Fruit fly (Drosophila melanogaster): ENCODE data around the gene CG14983.

CG14983 gene

dm6 chr3L:3935567-3936207 lies 13.4 kb downstream of the CG14983 start, which contains the start of gene Eip63F-1 (continued):
- TF ChIP-seq ase (GFP tag; IDR thresholded peaks at IDR 0.05) (0 out of 3 replicates have a peak, but pooled peaks have one; percentile 13), Pdp1 (GFP tag; optimal IDR thresholded peaks at IDR 0.05) (peak in 1 of 2 experiments; percentile 14), zfh2 (GFP tag; optimal IDR thresholded peaks at IDR 0.05) (peak; percentile 0), CG18619 (GFP tag; optimal IDR thresholded peaks at IDR 0.05) (peak; percentile 62), CG4404 (GFP tag; IDR thresholded peaks at IDR 0.05) (peak; percentile 19; the same call in 1 of the 2 replicates), ssp (GFP tag; IDR thresholded peaks at IDR 0.05) (no peak), CG9727 (GFP tag; optimal IDR thresholded peaks at IDR 0.05) (peak; percentile 64), Adf1 (GFP tag; IDR thresholded peaks at IDR 0.05) (no peak)

- TF ChIP-seq sens (GFP tag) (peak; percentile 70), crp (GFP tag; optimal IDR thresholded peaks at IDR 0.05) (no peak), nau (GFP tag; optimal IDR thresholded peaks at IDR 0.05) (peak; percentile 82), CG7372 (GFP tag; IDR thresholded peaks at IDR 0.05) (peak; percentile 77), Doc2 (GFP tag; IDR thresholded peaks at IDR 0.05) (no peak), Hr78 (GFP tag; optimal IDR thresholded peaks at IDR 0.05) (peak in 1 of 2 experiments; percentile 27), vnd (GFP tag; IDR thresholded peaks at IDR 0.05; ENCODE audit: partially characterized antibody) (no peak), Pdp1 (GFP tag; optimal IDR thresholded peaks at IDR 0.05) (peak in 1 of 2 experiments; percentile 58), prd (optimal IDR thresholded peaks at IDR 0.05) (no peak), prd (GFP tag; IDR thresholded peaks at IDR 0.05) (peak; percentile 15; the same call in 1 of the 3 replicates)
Observed at dm6 chr3L:3934110-3934509, 15.0 kb downstream of the CG14983 start.

DNA sequence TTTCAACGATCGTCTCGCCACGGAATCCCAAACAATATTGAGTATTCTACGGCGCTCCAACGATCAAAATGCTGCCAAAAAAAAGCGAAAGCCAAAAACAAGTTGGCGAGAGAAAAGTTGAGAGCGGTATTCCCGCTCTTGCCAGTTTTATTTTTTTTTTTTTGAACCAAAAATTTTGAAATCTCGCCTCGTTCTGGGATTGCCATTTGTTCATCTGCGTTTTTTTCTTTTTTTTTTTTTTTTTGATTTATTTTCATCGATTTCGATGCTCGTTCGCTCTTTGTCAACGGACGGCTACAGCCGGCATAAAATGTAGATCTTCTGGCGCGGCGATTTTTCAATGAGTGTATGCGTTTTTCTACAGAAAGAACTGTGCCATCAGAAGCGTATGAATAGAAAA lies 15.5 kb downstream of the CG14983 start:
- TF ChIP-seq Doc3 (GFP tag; IDR thresholded peaks at IDR 0.05; ENCODE audit: partially characterized antibody) (no peak), Poxn (GFP tag; IDR thresholded peaks at IDR 0.05) (no peak), CG7745 (tag; optimal IDR thresholded peaks at IDR 0.05) (no peak), Drgx (GFP tag; IDR thresholded peaks at IDR 0.05) (peak; percentile 79), slbo (GFP tag; IDR thresholded peaks at IDR 0.05) (0 out of 2 replicates have a peak, but pooled peaks have one; percentile 12), Med (GFP tag) (peak; percentile 47), Nf-YA (GFP tag; IDR thresholded peaks at IDR 0.05) (no peak), so (GFP tag; IDR thresholded peaks at IDR 0.05) (no peak), CG17328 (GFP tag; IDR thresholded peaks at IDR 0.05) (no peak), slp2 (GFP tag; optimal IDR thresholded peaks at IDR 0.05) (no peak), ATbp (GFP tag; optimal IDR thresholded peaks at IDR 0.05) (no peak), ase (GFP tag; IDR thresholded peaks at IDR 0.05) (no peak), ash1 (GFP tag; optimal IDR thresholded peaks at IDR 0.05) (no peak), ranshi (GFP tag; IDR thresholded peaks at IDR 0.05) (no peak), inv (GFP tag; IDR thresholded peaks at IDR 0.05; ENCODE audit: partially characterized antibody) (no peak), Ets97D (GFP tag; optimal IDR thresholded peaks at IDR 0.05) (no peak), CG31441 (GFP tag; IDR thresholded peaks at IDR 0.05) (no peak), Elba2 (GFP tag; optimal IDR thresholded peaks at IDR 0.05) (no peak), ERR (GFP tag; optimal IDR thresholded peaks at IDR 0.05) (no peak), CG10979 (tag; optimal IDR thresholded peaks at IDR 0.05) (no peak), Scr (GFP tag; IDR thresholded peaks at IDR 0.05; ENCODE audit: partially characterized antibody) (no peak), CTCF (GFP tag; optimal IDR thresholded peaks at IDR 0.05) (no peak), CG12391 (tag; optimal IDR thresholded peaks at IDR 0.05) (no peak), CG32772 (GFP tag; IDR thresholded peaks at IDR 0.05) (0 out of 2 replicates have a peak, but pooled peaks have one; percentile 24), CG3281 (GFP tag; optimal IDR thresholded peaks at IDR 0.05) (no peak), CG15479 (GFP tag; optimal IDR thresholded peaks at IDR 0.05) (no peak), Trl (optimal IDR thresholded peaks at IDR 0.05) (peak in 1 of 2 experiments; percentile 31), Trl (GFP tag; optimal IDR thresholded peaks at IDR 0.05) (no peak), CG12104 (GFP tag; optimal IDR thresholded peaks at IDR 0.05) (no peak), CG1603 (tag; optimal IDR thresholded peaks at IDR 0.05) (no peak), CG1529 (GFP tag; optimal IDR thresholded peaks at IDR 0.05) (no peak), sens (GFP tag) (no peak), grn (GFP tag; optimal IDR thresholded peaks at IDR 0.05) (no peak)
